Fruit fly (Drosophila melanogaster): ENCODE results near the gene CG14628.
A peak's percentile ranks its signal among the peaks of the same experiment; 100 is the strongest.

Gene CG14628

dm6 chrX:1180865-1181264, 35.4 kb downstream of the CG14628 start:
- TF ChIP-seq CG1620 (GFP tag; optimal IDR thresholded peaks at IDR 0.05): no peak
- no peak for TF ChIP-seq cnc (optimal IDR thresholded peaks at IDR 0.05)
- no peak for TF ChIP-seq CG5204 (GFP tag; optimal IDR thresholded peaks at IDR 0.05)
- no peak for TF ChIP-seq cic (GFP tag; optimal IDR thresholded peaks at IDR 0.05)
- no peak for TF ChIP-seq CG7101 (tag; optimal IDR thresholded peaks at IDR 0.05)
- no peak for TF ChIP-seq tj (GFP tag; optimal IDR thresholded peaks at IDR 0.05)
- no peak for TF ChIP-seq Clk (GFP tag; optimal IDR thresholded peaks at IDR 0.05)

- no peak for TF ChIP-seq toe (GFP tag; optimal IDR thresholded peaks at IDR 0.05)
- no peak for TF ChIP-seq CG12768 (GFP tag; optimal IDR thresholded peaks at IDR 0.05)
- TF ChIP-seq CG14711 (tag; optimal IDR thresholded peaks at IDR 0.05): no peak
- TF ChIP-seq Clk (GFP tag; optimal IDR thresholded peaks at IDR 0.05): no peak
These were observed 35.9 kb downstream of the CG14628 start, which contains the start of gene CG14627 for dm6 chrX:1181320-1181719. TSS of gene CG14627 (plus strand) at chrX:1181620.

dm6 chrX:1183742-1184141, 38.3 kb downstream of the CG14628 start:
- TF ChIP-seq tj (GFP tag; optimal IDR thresholded peaks at IDR 0.05) (no peak), CG11617 (GFP tag; optimal IDR thresholded peaks at IDR 0.05) (no peak), CG7045 (GFP tag; optimal IDR thresholded peaks at IDR 0.05) (no peak), cnc (optimal IDR thresholded peaks at IDR 0.05) (no peak), Hr96 (GFP tag; optimal IDR thresholded peaks at IDR 0.05) (no peak), Clk (GFP tag; optimal IDR thresholded peaks at IDR 0.05) (no peak), toe (GFP tag; optimal IDR thresholded peaks at IDR 0.05) (no peak), CG7101 (tag; optimal IDR thresholded peaks at IDR 0.05) (no peak), CG1620 (GFP tag; optimal IDR thresholded peaks at IDR 0.05) (no peak), Mnt (GFP tag; optimal IDR thresholded peaks at IDR 0.05) (no peak), kay (GFP tag; ENCODE audit: borderline replicate concordance) (no peak), pad (GFP tag; optimal IDR thresholded peaks at IDR 0.05) (no peak), cic (GFP tag; optimal IDR thresholded peaks at IDR 0.05) (no peak), ovo (GFP tag; optimal IDR thresholded peaks at IDR 0.05) (no peak), CG14711 (tag; optimal IDR thresholded peaks at IDR 0.05) (no peak), CG12768 (GFP tag; optimal IDR thresholded peaks at IDR 0.05) (no peak)

dm6 chrX:1184478-1184877, 39.0 kb downstream of the CG14628 start, which contains the start of gene CG14626:
TSS of gene CG14626 (plus strand) at chrX:1184778.
- no peak for TF ChIP-seq Crg-1 (GFP tag; optimal IDR thresholded peaks at IDR 0.05)
- TF ChIP-seq CG11617 (GFP tag; optimal IDR thresholded peaks at IDR 0.05): no peak
- no peak for TF ChIP-seq kay (GFP tag; ENCODE audit: borderline replicate concordance)
- no peak for TF ChIP-seq CG33017 (tag; optimal IDR thresholded peaks at IDR 0.05)

dm6 chrX:1191008-1191407, 45.6 kb downstream of the CG14628 start, which contains the start of gene CG11380:
TSS of gene CG11380 (plus strand) at chrX:1191308.
- TF ChIP-seq CG5204 (GFP tag; optimal IDR thresholded peaks at IDR 0.05) (no peak), pad (GFP tag; optimal IDR thresholded peaks at IDR 0.05) (no peak), CG7045 (GFP tag; optimal IDR thresholded peaks at IDR 0.05) (no peak), cnc (optimal IDR thresholded peaks at IDR 0.05) (no peak), CG14711 (tag; optimal IDR thresholded peaks at IDR 0.05) (no peak), CG33017 (tag; optimal IDR thresholded peaks at IDR 0.05) (no peak), Clk (GFP tag; optimal IDR thresholded peaks at IDR 0.05) (no peak), tj (GFP tag; optimal IDR thresholded peaks at IDR 0.05) (peak; percentile 41)

All from whole organism, adult.